Fruit fly (Drosophila melanogaster) whole organism, wandering third instar larva: Measurements from ENCODE around the gene Mlp84B.

ENCODE experiments used
- GATAd ChIP-seq: sonication (Bioruptor generic); optimal IDR thresholded peaks from 2 replicates; lab custom pipeline; 2016; ENCODE audit warnings: missing biosample characterization, missing genetic modification characterization
- Myc ChIP-seq: fragments of >200 bp; optimal IDR thresholded peaks from 2 replicates; lab custom pipeline; 2017
- OdsH ChIP-seq: fragments of 200-800 bp; sonication (Bioruptor generic); optimal IDR thresholded peaks from 2 replicates; lab custom pipeline; 2016; ENCODE audit warnings: missing biosample characterization, mild to moderate bottlenecking, missing genetic modification characterization
- Sp1 ChIP-seq: fragments of 200-800 bp; sonication (Bioruptor generic); optimal IDR thresholded peaks from 3 replicates; lab custom pipeline; 2019; ENCODE audit warnings: missing biosample characterization, mild to moderate bottlenecking, missing genetic modification characterization, moderate library complexity
- brk ChIP-seq: fragments of 200-800 bp; sonication (Bioruptor generic); optimal IDR thresholded peaks from 2 replicates; lab custom pipeline; 2016; ENCODE audit warnings: missing biosample characterization, mild to moderate bottlenecking, missing genetic modification characterization
- dmrt93B ChIP-seq: fragments of 200-800 bp; sonication (Bioruptor generic); optimal IDR thresholded peaks from 2 replicates; lab custom pipeline; 2018; ENCODE audit warnings: missing biosample characterization, mild to moderate bottlenecking, missing genetic modification characterization
- h ChIP-seq: fragments of 200-800 bp; sonication (Bioruptor generic); optimal IDR thresholded peaks from 3 replicates; lab custom pipeline; 2016; ENCODE audit warnings: missing biosample characterization, mild to moderate bottlenecking, missing genetic modification characterization
- jim ChIP-seq: fragments of 175-275, 200-325 bp; sonication (Bioruptor generic); optimal IDR thresholded peaks from 2 replicates; lab custom pipeline; 2016; ENCODE audit warnings: missing biosample characterization, mild to moderate bottlenecking, missing genetic modification characterization
- sage ChIP-seq: fragments of 200-800 bp; sonication (Bioruptor generic); optimal IDR thresholded peaks from 2 replicates; lab custom pipeline; 2016; ENCODE audit warnings: missing biosample characterization, mild to moderate bottlenecking, missing genetic modification characterization
- usp ChIP-seq: fragments of >200 bp; optimal IDR thresholded peaks from 2 replicates; lab custom pipeline; 2017; ENCODE audit warnings: missing biosample characterization, missing genetic modification characterization
- woc ChIP-seq: sonication (Bioruptor generic); optimal IDR thresholded peaks from 2 replicates; lab custom pipeline; 2016; ENCODE audit warnings: missing biosample characterization, mild to moderate bottlenecking, missing genetic modification characterization

DNA sequence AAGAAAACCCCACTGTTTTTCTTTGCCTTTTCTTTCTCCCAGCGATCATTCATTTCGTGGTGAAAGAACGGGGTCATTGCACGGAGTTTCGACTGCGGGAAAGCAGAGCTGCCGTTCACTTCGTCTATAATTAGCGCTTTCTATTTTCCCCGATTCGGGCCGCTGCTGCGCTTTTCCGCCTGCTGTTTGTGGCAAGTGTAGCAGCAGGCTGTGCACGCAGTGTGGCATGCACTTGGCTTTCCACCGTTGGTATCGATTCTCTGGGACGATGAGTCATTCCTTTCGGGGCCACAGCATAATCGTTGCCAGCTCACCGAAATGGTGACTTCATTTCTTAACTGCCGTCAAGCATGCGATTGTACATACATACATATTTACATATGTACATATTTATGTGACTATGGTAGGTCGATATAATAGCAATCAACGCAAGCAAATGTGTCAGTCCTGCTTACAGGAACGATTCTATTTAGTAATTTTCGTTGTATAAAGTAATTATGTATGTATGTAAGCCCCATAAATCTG is 28.6 kb downstream of the Mlp84B start:
- TF ChIP-seq dmrt93B (GFP tag; lab: Kevin White, UChicago) (no peak), woc (GFP tag; lab: Kevin White, UChicago) (no peak), GATAd (no peak), Myc (lab: Kevin White, UChicago) (no peak), Sp1 (GFP tag; lab: Kevin White, UChicago) (no peak), h (GFP tag; lab: Kevin White, UChicago) (no peak), brk (GFP tag; lab: Kevin White, UChicago) (peak; percentile 27), jim (no peak), sage (GFP tag; lab: Kevin White, UChicago) (no peak), OdsH (GFP tag; lab: Kevin White, UChicago) (no peak), usp (no peak)
